Worm (Caenorhabditis elegans) whole organism, L4/young adult: ENCODE results near the gene anmt-3.

Source experiments
- W03F9.2 ChIP-seq: fragments of 150-350 bp; optimal IDR thresholded peaks from 2 replicates; lab custom pipeline; 2014; ENCODE audit warnings: missing biosample characterization, missing genetic modification characterization
- dao-5 ChIP-seq: sonication (generic microtip); optimal IDR thresholded peaks from 2 replicates; lab custom pipeline; 2016; ENCODE audit warnings: missing genotype, missing genetic modification characterization, moderate library complexity, missing compliant biosample characterization

- no peak for TF ChIP-seq dao-5
- no peak for TF ChIP-seq W03F9.2 (tag; lab: Kevin White, UChicago)
Observed at ce11 chrV:9976138-9976537, 18.0 kb upstream of the anmt-3 start, which contains the start of gene unc-41.
